Worm (Caenorhabditis elegans) whole organism, young adult: Measurements from ENCODE around the gene hal-3.
A peak's percentile ranks its signal among the peaks of the same experiment; 100 is the strongest.

Source experiments
- C06A6.2 ChIP-seq: fragments of 200-800 bp; sonication (Bioruptor generic); conservative IDR thresholded peaks from 2 replicates; pipeline ENCODE4 v1.3.6; 2022; ENCODE audit warnings: missing genetic modification characterization, missing compliant biosample characterization
- F22D6.2 ChIP-seq: sonication (generic microtip); optimal IDR thresholded peaks from 2 replicates; lab custom pipeline; 2016; ENCODE audit warnings: mild to moderate bottlenecking, missing genetic modification characterization, missing compliant biosample characterization
- F23B12.7 ChIP-seq: sonication (generic microtip); optimal IDR thresholded peaks from 2 replicates; lab custom pipeline; 2017; ENCODE audit warnings: missing genetic modification characterization, mild to moderate bottlenecking, missing compliant biosample characterization, antibody characterized with exemption, moderate library complexity; ENCODE audit not compliant: insufficient read depth
- F55B11.4 ChIP-seq: sonication (generic microtip); optimal IDR thresholded peaks from 2 replicates; lab custom pipeline; 2016; ENCODE audit warnings: missing compliant biosample characterization, missing genetic modification characterization, borderline replicate concordance; ENCODE audit not compliant: insufficient read depth
- F57A8.1 ChIP-seq: fragments of 200-800 bp; sonication (Bioruptor generic); optimal IDR thresholded peaks from 2 replicates; lab custom pipeline; 2018; ENCODE audit warnings: mild to moderate bottlenecking, missing genetic modification characterization, moderate library complexity, missing compliant biosample characterization
- Y67H2A.10 ChIP-seq: fragments of 200-800 bp; sonication (Bioruptor generic); conservative IDR thresholded peaks from 2 replicates; pipeline ENCODE4 v1.3.6; 2022; ENCODE audit warnings: missing genetic modification reagents, missing genetic modification characterization, missing compliant biosample characterization
- ZK185.1 ChIP-seq: sonication (generic microtip); optimal IDR thresholded peaks from 2 replicates; lab custom pipeline; 2016; ENCODE audit warnings: mild to moderate bottlenecking, missing genetic modification characterization, missing compliant biosample characterization; ENCODE audit not compliant: poor library complexity, severe bottlenecking
- atf-7 ChIP-seq: sonication (generic microtip); optimal IDR thresholded peaks from 2 replicates; lab custom pipeline; 2017; ENCODE audit warnings: mild to moderate bottlenecking, missing genetic modification characterization, missing compliant biosample characterization
- attf-5 ChIP-seq: fragments of 200-800 bp; sonication (Bioruptor generic); optimal IDR thresholded peaks from 2 replicates; lab custom pipeline; 2018; ENCODE audit warnings: mild to moderate bottlenecking, missing genetic modification characterization, missing compliant biosample characterization
- bed-1 ChIP-seq: fragments of 200-800 bp; sonication (Bioruptor generic); IDR thresholded peaks from 2 replicates; pipeline ENCODE4 v1.3.6; 2022; ENCODE audit warnings: missing genetic modification reagents, missing genetic modification characterization, missing compliant biosample characterization
- ccch-3 ChIP-seq: fragments of 200-800 bp; sonication (Bioruptor generic); optimal IDR thresholded peaks from 2 replicates; lab custom pipeline; 2018; ENCODE audit warnings: mild to moderate bottlenecking, missing genetic modification characterization, missing compliant biosample characterization
- cebp-1 ChIP-seq, 2 experiments: fragments of 200-800 bp in 1 of 2; sonication (Bioruptor generic) in 1 of 2; sonication (generic microtip) in 1 of 2; IDR thresholded peaks in 1 of 2; optimal IDR thresholded peaks in 1 of 2; 2 replicates each; pipeline versions ENCODE4 v1.3.6 to Lab custom; 2017 to 2022; ENCODE audit warnings: missing compliant biosample characterization in 2 of 2, missing genetic modification characterization in 2 of 2, mild to moderate bottlenecking in 1 of 2, missing genetic modification reagents in 1 of 2, moderate library complexity in 1 of 2
- cebp-2 ChIP-seq: fragments of 200-800 bp; sonication (Bioruptor generic); IDR thresholded peaks from 2 replicates; pipeline ENCODE4 v1.3.6; 2022; ENCODE audit warnings: missing genetic modification characterization, missing compliant biosample characterization
- ceh-27 ChIP-seq: fragments of 200-800 bp; sonication (Bioruptor generic); optimal IDR thresholded peaks from 2 replicates; lab custom pipeline; 2018; ENCODE audit warnings: mild to moderate bottlenecking, missing genetic modification characterization, moderate library complexity, missing compliant biosample characterization
- ceh-40 ChIP-seq: fragments of 200-800 bp; sonication (Bioruptor generic); IDR thresholded peaks from 2 replicates; pipeline ENCODE4 v1.3.6; 2022; ENCODE audit warnings: missing genetic modification characterization, missing compliant biosample characterization
- ceh-79 ChIP-seq: sonication (generic microtip); optimal IDR thresholded peaks from 2 replicates; lab custom pipeline; 2017; ENCODE audit warnings: mild to moderate bottlenecking, missing genetic modification characterization, missing compliant biosample characterization
- chd-7 ChIP-seq: sonication (generic microtip); optimal IDR thresholded peaks from 2 replicates; lab custom pipeline; 2016; ENCODE audit warnings: mild to moderate bottlenecking, missing genetic modification characterization, moderate library complexity, missing compliant biosample characterization
- efl-1 ChIP-seq: fragments of 150-350 bp; optimal IDR thresholded peaks from 2 replicates; lab custom pipeline; 2014; ENCODE audit warnings: missing biosample characterization, missing genetic modification reagents, missing genetic modification characterization
- ekl-4 ChIP-seq: fragments of 200-800 bp; sonication (Bioruptor generic); IDR thresholded peaks from 2 replicates; pipeline ENCODE4 v1.3.6; 2022; ENCODE audit warnings: missing genetic modification reagents, missing genetic modification characterization, missing compliant biosample characterization
- ets-4 ChIP-seq: fragments of 200-800 bp; sonication (Bioruptor generic); optimal IDR thresholded peaks from 2 replicates; lab custom pipeline; 2018; ENCODE audit warnings: mild to moderate bottlenecking, missing genetic modification characterization, missing compliant biosample characterization
- gei-17 ChIP-seq: fragments of 200-800 bp; sonication (Bioruptor generic); optimal IDR thresholded peaks from 2 replicates; lab custom pipeline; 2018; ENCODE audit warnings: mild to moderate bottlenecking, missing genetic modification characterization, missing compliant biosample characterization
- hlh-12 ChIP-seq: sonication (generic microtip); optimal IDR thresholded peaks from 2 replicates; lab custom pipeline; 2016; ENCODE audit warnings: missing genetic modification characterization, missing compliant biosample characterization
- hmg-1.2 ChIP-seq: fragments of 200-800 bp; sonication (Bioruptor generic); IDR thresholded peaks from 2 replicates; pipeline ENCODE4 v1.3.6; 2022; ENCODE audit warnings: missing genetic modification reagents, missing genetic modification characterization, missing compliant biosample characterization
- let-526 ChIP-seq: fragments of 200-800 bp; sonication (Bioruptor generic); IDR thresholded peaks from 2 replicates; pipeline ENCODE4 v1.3.6; 2022; ENCODE audit warnings: missing genetic modification reagents, missing genetic modification characterization, missing compliant biosample characterization
- let-607 ChIP-seq, 2 experiments: fragments of 200-800 bp in 1 of 2; sonication (Bioruptor generic) in 1 of 2; sonication (generic microtip) in 1 of 2; optimal IDR thresholded peaks; 2 replicates each; lab custom pipeline; 2016 to 2018; ENCODE audit warnings: mild to moderate bottlenecking in 2 of 2, missing compliant biosample characterization in 2 of 2, missing genetic modification characterization in 2 of 2, moderate library complexity in 2 of 2, missing genotype in 1 of 2
- lin-26 ChIP-seq: fragments of 200-800 bp; sonication (Bioruptor generic); IDR thresholded peaks from 2 replicates; pipeline ENCODE4 v1.3.6; 2022; ENCODE audit warnings: missing genetic modification reagents, missing genetic modification characterization, missing compliant biosample characterization
- lin-35 ChIP-seq, 3 experiments: fragments of 150-350 bp in 2 of 3; sonication (generic microtip) in 1 of 3; optimal IDR thresholded peaks; 2 replicates each; lab custom pipeline; 2014 to 2018; ENCODE audit warnings: missing biosample characterization in 3 of 3, missing genetic modification characterization in 3 of 3, missing genetic modification reagents in 3 of 3
- lin-40 ChIP-seq: sonication (generic microtip); optimal IDR thresholded peaks from 2 replicates; lab custom pipeline; 2016; ENCODE audit warnings: missing genetic modification characterization, mild to moderate bottlenecking, missing compliant biosample characterization, missing genotype, missing genetic modification reagents
- lir-1 ChIP-seq: fragments of 200-800 bp; sonication (Bioruptor generic); conservative IDR thresholded peaks from 2 replicates; pipeline ENCODE4 v1.3.6; 2022; ENCODE audit warnings: missing genetic modification reagents, missing genetic modification characterization, missing compliant biosample characterization
- madf-10 ChIP-seq: sonication (generic microtip); optimal IDR thresholded peaks from 2 replicates; lab custom pipeline; 2016; ENCODE audit warnings: mild to moderate bottlenecking, missing genetic modification characterization, missing compliant biosample characterization
- mcd-1 ChIP-seq: fragments of 200-800 bp; sonication (Bioruptor generic); IDR thresholded peaks from 2 replicates; pipeline ENCODE4 v1.3.6; 2022; ENCODE audit warnings: missing genetic modification reagents, missing genetic modification characterization, missing compliant biosample characterization
- mxl-1 ChIP-seq: sonication (generic microtip); optimal IDR thresholded peaks from 2 replicates; lab custom pipeline; 2016; ENCODE audit warnings: missing genetic modification characterization, missing compliant biosample characterization
- nfyb-1 ChIP-seq: fragments of 200-800 bp; sonication (Bioruptor generic); IDR thresholded peaks from 2 replicates; pipeline ENCODE4 v1.3.6; 2022; ENCODE audit warnings: missing genetic modification reagents, missing genetic modification characterization, missing compliant biosample characterization
- nhr-179 ChIP-seq: sonication (generic microtip); optimal IDR thresholded peaks from 2 replicates; lab custom pipeline; 2016; ENCODE audit warnings: mild to moderate bottlenecking, missing genetic modification characterization, missing compliant biosample characterization
- nhr-27 ChIP-seq: fragments of 200-800 bp; sonication (Bioruptor generic); optimal IDR thresholded peaks from 2 replicates; lab custom pipeline; 2018; ENCODE audit warnings: mild to moderate bottlenecking, missing genetic modification characterization, moderate library complexity, missing compliant biosample characterization
- pbrm-1 ChIP-seq: fragments of 200-800 bp; sonication (Bioruptor generic); IDR thresholded peaks from 2 replicates; pipeline ENCODE4 v1.3.6; 2022; ENCODE audit warnings: missing genetic modification reagents, missing genetic modification characterization, missing compliant biosample characterization
- rpc-1 ChIP-seq, 2 experiments: fragments of 150-350 bp in 1 of 2; sonication (generic microtip) in 1 of 2; optimal IDR thresholded peaks; 2 replicates each; lab custom pipeline; 2014 to 2018; ENCODE audit warnings: missing biosample characterization in 1 of 2, missing genetic modification characterization in 1 of 2, missing genetic modification reagents in 1 of 2, missing genotype in 1 of 2
- snpc-1.3 ChIP-seq: sonication (generic microtip); optimal IDR thresholded peaks from 2 replicates; lab custom pipeline; 2017; ENCODE audit warnings: missing genetic modification characterization, mild to moderate bottlenecking, missing compliant biosample characterization, antibody characterized with exemption, moderate library complexity, missing genotype, missing genetic modification reagents; ENCODE audit not compliant: insufficient read depth
- snpc-4 ChIP-seq, 5 experiments: fragments of 150-350 bp in 1 of 5; sonication (generic microtip) in 4 of 5; optimal IDR thresholded peaks; 2 replicates each; lab custom pipeline; 2014 to 2018; ENCODE audit warnings: missing genetic modification characterization in 5 of 5, missing biosample characterization in 3 of 5, antibody characterized with exemption in 2 of 5, mild to moderate bottlenecking in 2 of 5, missing compliant biosample characterization in 2 of 5, missing genotype in 2 of 5, moderate library complexity in 2 of 5, missing genetic modification reagents in 1 of 5
- somi-1 ChIP-seq: fragments of 200-800 bp; sonication (Bioruptor generic); optimal IDR thresholded peaks from 2 replicates; lab custom pipeline; 2018; ENCODE audit warnings: mild to moderate bottlenecking, missing genetic modification characterization, missing compliant biosample characterization
- tlf-1 ChIP-seq: fragments of 200-800 bp; sonication (Bioruptor generic); optimal IDR thresholded peaks from 2 replicates; lab custom pipeline; 2018; ENCODE audit warnings: mild to moderate bottlenecking, missing genetic modification characterization, missing compliant biosample characterization
- unc-62 ChIP-seq: fragments of 150-350 bp; optimal IDR thresholded peaks from 2 replicates; lab custom pipeline; 2014; ENCODE audit warnings: missing biosample characterization, missing genetic modification reagents, missing genetic modification characterization
- zfh-2 ChIP-seq: fragments of 200-800 bp; sonication (Bioruptor generic); conservative IDR thresholded peaks from 2 replicates; pipeline ENCODE4 v1.3.6; 2022; ENCODE audit warnings: missing genetic modification reagents, missing genetic modification characterization, missing compliant biosample characterization
- zim-3 ChIP-seq: sonication (generic microtip); optimal IDR thresholded peaks from 2 replicates; lab custom pipeline; 2017; ENCODE audit warnings: mild to moderate bottlenecking, missing genetic modification characterization, moderate library complexity, missing compliant biosample characterization
- ztf-18 ChIP-seq: sonication (generic microtip); optimal IDR thresholded peaks from 2 replicates; lab custom pipeline; 2016; ENCODE audit warnings: missing genotype, mild to moderate bottlenecking, missing genetic modification characterization, missing compliant biosample characterization
- ztf-26 ChIP-seq: sonication (generic microtip); optimal IDR thresholded peaks from 2 replicates; lab custom pipeline; 2017; ENCODE audit warnings: missing genetic modification characterization, missing compliant biosample characterization

hal-3 gene

DNA sequence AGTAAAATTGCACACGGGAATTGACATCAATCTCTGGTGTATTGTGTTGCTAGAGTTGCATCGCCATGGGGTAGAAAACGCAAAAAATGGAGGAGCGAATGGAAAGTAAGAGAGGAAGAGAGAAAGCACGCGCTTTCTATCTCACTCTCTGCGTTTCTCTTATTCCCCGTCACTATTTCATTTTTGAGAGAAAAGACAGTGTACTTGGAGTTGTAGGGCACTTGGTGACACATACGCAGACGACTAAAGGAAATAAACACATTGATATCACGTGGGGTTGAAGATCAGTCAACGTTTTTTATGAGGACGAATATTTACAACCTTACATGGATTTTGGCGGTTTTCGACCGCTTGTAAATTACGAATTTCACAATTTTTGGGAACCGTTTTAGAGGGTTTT, 13.5 kb downstream of the hal-3 start (continued):
- TF ChIP-seq gei-17 (peak; percentile 54), F22D6.2 (peak; percentile 85), Y67H2A.10 (no peak), ceh-27 (peak; percentile 93), madf-10 (tag; lab: Kevin White, UChicago) (peak; percentile 87), zfh-2 (peak; percentile 39; the same call in 1 of the 2 replicates), lin-26 (peak; percentile 21; the same call in 1 of the 2 replicates), F23B12.7 (tag; lab: Kevin White, UChicago) (peak; percentile 74), hlh-12 (tag; lab: Kevin White, UChicago) (no peak), hmg-1.2 (GFP tag; lab: Robert Waterston, UW) (peak; percentile 83), ztf-18 (tag; lab: Kevin White, UChicago) (peak; percentile 41), somi-1 (GFP tag; lab: Kevin White, UChicago) (peak; percentile 96), ccch-3 (GFP tag; lab: Kevin White, UChicago) (no peak), nhr-179 (tag; lab: Kevin White, UChicago) (no peak), ets-4 (GFP tag; lab: Kevin White, UChicago) (peak; percentile 54), let-526 (GFP tag; lab: Robert Waterston, UW) (peak; percentile 93), nfyb-1 (GFP tag; lab: Robert Waterston, UW) (peak; percentile 85), ceh-40 (GFP tag; lab: Robert Waterston, UW) (no peak), cebp-1 (GFP tag; IDR thresholded peaks at IDR 0.05; lab: Robert Waterston, UW) (peak; percentile 55; the same call in 1 of the 2 replicates), cebp-1 (tag; optimal IDR thresholded peaks at IDR 0.05; lab: Kevin White, UChicago) (peak; percentile 90), F57A8.1 (GFP tag; lab: Kevin White, UChicago) (no peak), chd-7 (tag; lab: Kevin White, UChicago) (peak; percentile 92), efl-1 (no peak), attf-5 (GFP tag; lab: Kevin White, UChicago) (peak; percentile 91), ZK185.1 (tag; lab: Kevin White, UChicago) (peak; percentile 59), C06A6.2 (GFP tag; lab: Robert Waterston, UW) (peak; percentile 61; the same call in 1 of the 2 replicates), mcd-1 (GFP tag; lab: Robert Waterston, UW) (peak; percentile 60), pbrm-1 (GFP tag; lab: Robert Waterston, UW) (peak; percentile 66), zim-3 (tag; lab: Kevin White, UChicago) (no peak), lir-1 (GFP tag; lab: Robert Waterston, UW) (peak; percentile 86), ztf-26 (tag; lab: Kevin White, UChicago) (peak; percentile 80), ekl-4 (GFP tag; lab: Robert Waterston, UW) (peak; percentile 57; the same call in 1 of the 2 replicates), snpc-1.3 (tag; lab: Kevin White, UChicago) (peak; percentile 12), lin-40 (tag; lab: Kevin White, UChicago) (peak; percentile 94), tlf-1 (GFP tag; lab: Kevin White, UChicago) (peak; percentile 75), let-607 (tag; optimal IDR thresholded peaks at IDR 0.05; lab: Kevin White, UChicago) (peak; percentile 73 to 79), bed-1 (GFP tag; lab: Robert Waterston, UW) (no peak), nhr-27 (tag; lab: Kevin White, UChicago) (no peak), unc-62 (peak; percentile 59), F55B11.4 (no peak), ceh-79 (no peak), atf-7 (peak; percentile 89), lin-35 (GFP tag; optimal IDR thresholded peaks at IDR 0.05; lab: Kevin White, UChicago) (peak in 1 of 3 experiments; percentile 63), cebp-2 (GFP tag; lab: Robert Waterston, UW) (no peak), mxl-1 (tag; lab: Kevin White, UChicago) (no peak), rpc-1 (optimal IDR thresholded peaks at IDR 0.05; lab: Kevin White, UChicago) (no peak), rpc-1 (tag; optimal IDR thresholded peaks at IDR 0.05; lab: Kevin White, UChicago) (no peak), snpc-4 (GFP tag; optimal IDR thresholded peaks at IDR 0.05; lab: Kevin White, UChicago) (peak; percentile 16), snpc-4 (tag; optimal IDR thresholded peaks at IDR 0.05; lab: Kevin White, UChicago) (peak in 3 of 4 experiments; percentile 57 to 65 (median 60))
